Fruit fly (Drosophila melanogaster): ENCODE data around the gene CG18418.

The CG18418 gene

DNA sequence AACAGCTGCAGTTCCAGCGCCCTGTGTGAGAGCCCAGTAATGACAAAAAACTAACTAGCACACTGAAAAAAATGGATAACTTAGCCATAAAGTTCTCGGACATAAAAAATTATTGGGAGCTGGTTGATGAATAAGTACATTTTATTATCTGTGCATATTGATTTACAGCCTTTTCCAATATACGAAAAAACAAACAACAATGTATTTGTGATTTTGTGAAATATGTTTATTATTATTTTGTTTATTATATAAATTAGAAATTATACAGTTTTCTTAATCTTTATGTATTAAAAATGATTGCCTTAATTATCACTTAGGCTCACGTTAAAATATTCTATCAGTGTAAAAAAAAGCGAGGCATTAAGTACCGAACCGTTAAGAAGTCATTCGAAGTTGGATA lies 1.9 kb upstream of the CG18418 start (continued):
- no peak for TF ChIP-seq CG31388 (GFP tag; optimal IDR thresholded peaks at IDR 0.05)
- TF ChIP-seq Antp (GFP tag; optimal IDR thresholded peaks at IDR 0.05), result no peak
- TF ChIP-seq CG13775 (GFP tag; optimal IDR thresholded peaks at IDR 0.05), result no peak
- peak; percentile 12 for TF ChIP-seq gsb-n (tag; optimal IDR thresholded peaks at IDR 0.05)
- TF ChIP-seq prd (optimal IDR thresholded peaks at IDR 0.05), result no peak
- TF ChIP-seq prd (GFP tag; IDR thresholded peaks at IDR 0.05), result peak; percentile 13; the same call in 1 of the 3 replicates
- TF ChIP-seq CG10267 (tag; optimal IDR thresholded peaks at IDR 0.05), result peak; percentile 48
- TF ChIP-seq Mrtf (GFP tag; IDR thresholded peaks at IDR 0.05), result no peak
- TF ChIP-seq dati (GFP tag; IDR thresholded peaks at IDR 0.05), result no peak
- TF ChIP-seq wor (GFP tag; IDR thresholded peaks at IDR 0.05), result no peak
- TF ChIP-seq gt (GFP tag; IDR thresholded peaks at IDR 0.05), result no peak
- TF ChIP-seq abd-A (tag; optimal IDR thresholded peaks at IDR 0.05), result no peak
- TF ChIP-seq Stat92E (GFP tag; optimal IDR thresholded peaks at IDR 0.05), result no peak
- TF ChIP-seq CG9437 (GFP tag; optimal IDR thresholded peaks at IDR 0.05), result peak; percentile 1
- no peak for TF ChIP-seq YL-1 (GFP tag; optimal IDR thresholded peaks at IDR 0.05)
- TF ChIP-seq CG8944 (GFP tag; optimal IDR thresholded peaks at IDR 0.05), result no peak
- no peak for TF ChIP-seq CG8089 (GFP tag; optimal IDR thresholded peaks at IDR 0.05)
- TF ChIP-seq knrl (GFP tag; IDR thresholded peaks at IDR 0.05; ENCODE audit: partially characterized antibody), result no peak
- TF ChIP-seq D19B (GFP tag; optimal IDR thresholded peaks at IDR 0.05), result no peak
- no peak for TF ChIP-seq C15 (GFP tag; IDR thresholded peaks at IDR 0.05)
- TF ChIP-seq Hr51 (GFP tag; optimal IDR thresholded peaks at IDR 0.05), result peak in 1 of 2 experiments; percentile 48
- no peak for TF ChIP-seq NFAT (GFP tag; IDR thresholded peaks at IDR 0.05)
- no peak for TF ChIP-seq da (GFP tag; optimal IDR thresholded peaks at IDR 0.05)
- no peak for TF ChIP-seq Neu2 (GFP tag; optimal IDR thresholded peaks at IDR 0.05; ENCODE audit: borderline replicate concordance)
- no peak for TF ChIP-seq fd3F (GFP tag; optimal IDR thresholded peaks at IDR 0.05)
- peak; percentile 15 for TF ChIP-seq org-1 (GFP tag; optimal IDR thresholded peaks at IDR 0.05)
- no peak for TF ChIP-seq CG12219 (GFP tag; optimal IDR thresholded peaks at IDR 0.05)
- no peak for TF ChIP-seq Sin3A (optimal IDR thresholded peaks at IDR 0.05)
- no peak for TF ChIP-seq Vsx1 (GFP tag; optimal IDR thresholded peaks at IDR 0.05)
- TF ChIP-seq CG12769 (tag; optimal IDR thresholded peaks at IDR 0.05), result no peak
- TF ChIP-seq ssp (GFP tag; IDR thresholded peaks at IDR 0.05), result no peak
- no peak for TF ChIP-seq chinmo (GFP tag; IDR thresholded peaks at IDR 0.05; ENCODE audit: partially characterized antibody)
- no peak for TF ChIP-seq CG17802 (tag; optimal IDR thresholded peaks at IDR 0.05)
- no peak; the same call in 1 of the 2 replicates for TF ChIP-seq E2f2 (GFP tag; IDR thresholded peaks at IDR 0.05)
- TF ChIP-seq CG7963 (GFP tag; IDR thresholded peaks at IDR 0.05; ENCODE audit: partially characterized antibody), result no peak
- no peak for TF ChIP-seq CG17385 (GFP tag; optimal IDR thresholded peaks at IDR 0.05)
- TF ChIP-seq Dll (GFP tag; IDR thresholded peaks at IDR 0.05; ENCODE audit: partially characterized antibody), result no peak
- no peak for TF ChIP-seq Lim3 (GFP tag; IDR thresholded peaks at IDR 0.05)
- no peak for TF ChIP-seq corto (GFP tag; optimal IDR thresholded peaks at IDR 0.05)
- no peak for TF ChIP-seq Aef1 (GFP tag; IDR thresholded peaks at IDR 0.05)
- TF ChIP-seq maf-S (GFP tag; optimal IDR thresholded peaks at IDR 0.05), result no peak
- TF ChIP-seq CG10209 (GFP tag; optimal IDR thresholded peaks at IDR 0.05), result peak; percentile 21
- TF ChIP-seq CG3838 (GFP tag; optimal IDR thresholded peaks at IDR 0.05), result no peak
- no peak for TF ChIP-seq Dip3 (GFP tag; optimal IDR thresholded peaks at IDR 0.05)
- TF ChIP-seq gem (tag; optimal IDR thresholded peaks at IDR 0.05), result peak; percentile 70
- TF ChIP-seq Awh (GFP tag; IDR thresholded peaks at IDR 0.05), result no peak
- no peak for TF ChIP-seq pum (GFP tag; optimal IDR thresholded peaks at IDR 0.05)
- TF ChIP-seq kni (GFP tag; optimal IDR thresholded peaks at IDR 0.05), result no peak
- no peak for TF ChIP-seq CG17186 (GFP tag; optimal IDR thresholded peaks at IDR 0.05)
- no peak for TF ChIP-seq CG14667 (GFP tag; IDR thresholded peaks at IDR 0.05)
- no peak for TF ChIP-seq caup (GFP tag; optimal IDR thresholded peaks at IDR 0.05; ENCODE audit: severe bottlenecking)
